Worm (Caenorhabditis elegans): ENCODE data around the gene Y41D4B.6.
A peak's percentile ranks its signal among the peaks of the same experiment; 100 is the strongest.

Y41D4B.6 gene

ce11 chrIV:1676926-1677325, 43.4 kb downstream of the Y41D4B.6 start:
- TF ChIP-seq R02D3.7 (tag; optimal IDR thresholded peaks at IDR 0.05) (no peak), ceh-28 (tag; optimal IDR thresholded peaks at IDR 0.05) (peak; percentile 59), egl-27 (tag; optimal IDR thresholded peaks at IDR 0.05) (no peak)

- TF ChIP-seq elt-2 (tag; optimal IDR thresholded peaks at IDR 0.05) (no peak), hmg-11 (tag; optimal IDR thresholded peaks at IDR 0.05) (no peak), fkh-10 (GFP tag; optimal IDR thresholded peaks at IDR 0.05) (no peak), unc-62 (GFP tag; optimal IDR thresholded peaks at IDR 0.05) (no peak), egl-27 (tag; optimal IDR thresholded peaks at IDR 0.05) (no peak), ztf-4 (tag; optimal IDR thresholded peaks at IDR 0.05) (no peak), skn-1 (tag; optimal IDR thresholded peaks at IDR 0.05) (no peak), zag-1 (tag; optimal IDR thresholded peaks at IDR 0.05) (no peak), ceh-28 (tag; optimal IDR thresholded peaks at IDR 0.05) (no peak), ceh-9 (tag; optimal IDR thresholded peaks at IDR 0.05) (no peak), nhr-237 (tag; optimal IDR thresholded peaks at IDR 0.05) (no peak), mml-1 (tag; optimal IDR thresholded peaks at IDR 0.05) (no peak), nfya-1 (tag; optimal IDR thresholded peaks at IDR 0.05; ENCODE audit: insufficient read depth) (no peak), elt-1 (tag; optimal IDR thresholded peaks at IDR 0.05) (no peak), daf-12 (tag; optimal IDR thresholded peaks at IDR 0.05) (no peak), nhr-23 (tag; optimal IDR thresholded peaks at IDR 0.05) (no peak), lin-15B (tag; optimal IDR thresholded peaks at IDR 0.05) (no peak), fos-1 (tag; optimal IDR thresholded peaks at IDR 0.05) (no peak), ceh-82 (tag; optimal IDR thresholded peaks at IDR 0.05) (no peak), nhr-76 (tag; optimal IDR thresholded peaks at IDR 0.05) (no peak)
These were observed 45.7 kb downstream of the Y41D4B.6 start for ce11 chrIV:1679227-1679626.

DNA sequence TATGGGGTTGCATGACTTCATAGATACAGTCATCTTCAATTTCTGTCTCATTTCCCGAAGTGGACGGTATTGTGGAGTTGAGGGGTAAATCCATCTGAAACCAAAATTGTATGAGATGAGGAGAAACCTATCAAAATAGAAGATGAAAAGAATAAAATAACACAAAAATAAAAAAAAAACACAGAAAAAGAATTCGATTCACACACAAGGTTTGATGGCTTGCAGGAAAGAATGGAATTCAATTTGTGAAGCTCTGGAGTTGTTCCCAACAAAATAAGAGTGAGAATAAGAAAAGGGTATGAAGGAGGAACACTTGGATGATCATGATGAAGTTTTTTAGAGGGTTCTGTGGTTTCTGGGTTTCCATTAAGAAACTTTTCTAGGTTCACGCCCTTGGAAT, 48.5 kb downstream of the Y41D4B.6 start, which contains the start of gene Y41D4B.24:
TSS of gene Y41D4B.24 (minus strand) at position 101 of the 400 bp plus-strand sequence.
- TF ChIP-seq R02D3.7 (tag; optimal IDR thresholded peaks at IDR 0.05) (no peak), nhr-12 (tag; optimal IDR thresholded peaks at IDR 0.05) (no peak), mdl-1 (tag; optimal IDR thresholded peaks at IDR 0.05) (no peak), mml-1 (tag; optimal IDR thresholded peaks at IDR 0.05) (no peak), snpc-4 (tag; optimal IDR thresholded peaks at IDR 0.05) (no peak), lsy-12 (tag; optimal IDR thresholded peaks at IDR 0.05) (no peak), nhr-77 (tag; optimal IDR thresholded peaks at IDR 0.05) (no peak), eor-1 (tag; optimal IDR thresholded peaks at IDR 0.05) (no peak), fos-1 (tag; optimal IDR thresholded peaks at IDR 0.05) (no peak), ceh-9 (tag; optimal IDR thresholded peaks at IDR 0.05) (no peak), aly-2 (tag; optimal IDR thresholded peaks at IDR 0.05) (no peak), ceh-28 (tag; optimal IDR thresholded peaks at IDR 0.05) (no peak), lin-15B (tag; optimal IDR thresholded peaks at IDR 0.05) (no peak), elt-3 (tag; optimal IDR thresholded peaks at IDR 0.05) (no peak)
